Fruit fly (Drosophila melanogaster) whole organism, adult: ENCODE data around the gene danr.

ENCODE experiments used
- CG11617 ChIP-seq: fragments of 200-800 bp; sonication (Bioruptor generic); optimal IDR thresholded peaks from 2 replicates; lab custom pipeline; 2017; ENCODE audit warnings: mild to moderate bottlenecking, missing biosample characterization, missing genetic modification reagents, missing genetic modification characterization
- CG12768 ChIP-seq: fragments of 200-800 bp; sonication (Bioruptor generic); optimal IDR thresholded peaks from 2 replicates; lab custom pipeline; 2017; ENCODE audit warnings: missing biosample characterization, missing genetic modification characterization, mild to moderate bottlenecking, moderate library complexity, missing genetic modification reagents
- CG14711 ChIP-seq: fragments of 200-800 bp; sonication (Bioruptor generic); optimal IDR thresholded peaks from 2 replicates; lab custom pipeline; 2018; ENCODE audit warnings: missing biosample characterization, mild to moderate bottlenecking, missing genetic modification characterization, moderate library complexity
- CG1620 ChIP-seq: fragments of 200-800 bp; sonication (Bioruptor generic); optimal IDR thresholded peaks from 2 replicates; lab custom pipeline; 2016; ENCODE audit warnings: missing biosample characterization, missing genetic modification characterization
- CG33017 ChIP-seq: fragments of 200-800 bp; sonication (Bioruptor generic); optimal IDR thresholded peaks from 2 replicates; lab custom pipeline; 2018; ENCODE audit warnings: missing biosample characterization, mild to moderate bottlenecking, missing genetic modification characterization, moderate library complexity
- CG5204 ChIP-seq: fragments of 200-800 bp; sonication (Bioruptor generic); optimal IDR thresholded peaks from 2 replicates; lab custom pipeline; 2016; ENCODE audit warnings: missing biosample characterization, missing genetic modification characterization
- CG7045 ChIP-seq: fragments of 200-800 bp; sonication (Bioruptor generic); optimal IDR thresholded peaks from 2 replicates; lab custom pipeline; 2017; ENCODE audit warnings: missing biosample characterization, mild to moderate bottlenecking, missing genetic modification characterization
- CG7101 ChIP-seq: fragments of 200-800 bp; sonication (Bioruptor generic); optimal IDR thresholded peaks from 2 replicates; lab custom pipeline; 2018; ENCODE audit warnings: missing biosample characterization, mild to moderate bottlenecking, missing genetic modification characterization, moderate library complexity
- Clk ChIP-seq: fragments of 200-800 bp; sonication (Bioruptor generic); optimal IDR thresholded peaks from 2 replicates; lab custom pipeline; 2017; ENCODE audit warnings: missing biosample characterization, missing genetic modification characterization
- Crg-1 ChIP-seq: fragments of 200-800 bp; sonication (Bioruptor generic); optimal IDR thresholded peaks from 2 replicates; lab custom pipeline; 2016; ENCODE audit warnings: missing biosample characterization, missing genetic modification characterization
- Hr96 ChIP-seq: fragments of 200-800 bp; sonication (Bioruptor generic); optimal IDR thresholded peaks from 2 replicates; lab custom pipeline; 2016; ENCODE audit warnings: missing biosample characterization, missing genetic modification characterization
- Mnt ChIP-seq: fragments of 200-800 bp; sonication (Bioruptor generic); optimal IDR thresholded peaks from 2 replicates; lab custom pipeline; 2016; ENCODE audit warnings: missing biosample characterization, mild to moderate bottlenecking, missing genetic modification characterization
- bab1 ChIP-seq: fragments of 200-800 bp; sonication (Bioruptor generic); optimal IDR thresholded peaks from 3 replicates; lab custom pipeline; 2019; ENCODE audit warnings: missing biosample characterization, mild to moderate bottlenecking, missing genetic modification characterization, moderate library complexity
- cic ChIP-seq: fragments of 200-800 bp; sonication (Bioruptor generic); optimal IDR thresholded peaks from 2 replicates; lab custom pipeline; 2017; ENCODE audit warnings: missing biosample characterization, mild to moderate bottlenecking, missing genetic modification characterization, moderate library complexity
- cnc ChIP-seq, 2 experiments: fragments of >200 bp; optimal IDR thresholded peaks; 2 replicates each; lab custom pipeline; 2017
- kay ChIP-seq: fragments of 200-800 bp; sonication (Bioruptor generic); peaks from one replicate; lab custom pipeline; 2016; ENCODE audit warnings: missing biosample characterization, missing genetic modification characterization, borderline replicate concordance
- ovo ChIP-seq: fragments of 200-800 bp; sonication (Bioruptor generic); optimal IDR thresholded peaks from 2 replicates; lab custom pipeline; 2016; ENCODE audit warnings: missing biosample characterization, missing genetic modification characterization
- pad ChIP-seq: fragments of 200-800 bp; sonication (Bioruptor generic); optimal IDR thresholded peaks from 3 replicates; lab custom pipeline; 2017; ENCODE audit warnings: missing biosample characterization, missing genetic modification characterization, mild to moderate bottlenecking, moderate library complexity, missing genetic modification reagents
- tj ChIP-seq: fragments of 200-800 bp; sonication (Bioruptor generic); optimal IDR thresholded peaks from 3 replicates; lab custom pipeline; 2017; ENCODE audit warnings: missing biosample characterization, mild to moderate bottlenecking, missing genetic modification characterization, moderate library complexity
- toe ChIP-seq: fragments of 200-800 bp; sonication (Bioruptor generic); optimal IDR thresholded peaks from 2 replicates; lab custom pipeline; 2016; ENCODE audit warnings: missing biosample characterization, missing genetic modification characterization

Gene danr

dm6 chr3R:25137565-25138367 is at the start of gene danr:
Gene danr (plus strand): TSS chr3R:25138072.
- no peak for TF ChIP-seq cic
- no peak for TF ChIP-seq CG5204 (GFP tag; lab: Kevin White, UChicago)
- TF ChIP-seq Mnt (GFP tag; lab: Kevin White, UChicago) = peak; percentile 28
- no peak for TF ChIP-seq CG12768 (GFP tag; lab: Kevin White, UChicago)
- TF ChIP-seq ovo (GFP tag; lab: Kevin White, UChicago) = no peak
- no peak for TF ChIP-seq Hr96
- no peak for TF ChIP-seq kay (GFP tag; lab: Kevin White, UChicago)
- TF ChIP-seq CG11617 = no peak

dm6 chr3R:25094639-25095038 is 43.2 kb upstream of the danr start, which contains the start of gene fd96Cb:
Gene fd96Cb (plus strand): TSS chr3R:25095012.
- TF ChIP-seq ovo (GFP tag; lab: Kevin White, UChicago) = no peak
- no peak for TF ChIP-seq cnc (optimal IDR thresholded peaks at IDR 0.05; lab: Kevin White, UChicago)
- no peak for TF ChIP-seq tj
- TF ChIP-seq CG33017 = no peak
- no peak for TF ChIP-seq CG12768 (GFP tag; lab: Kevin White, UChicago)

dm6 chr3R:25097486-25097885 is 40.4 kb upstream of the danr start, which contains the start of the genes CG33095 and CG33096:
Gene CG33095 (plus strand): TSS chr3R:25097672.
Gene CG33096 (plus strand): TSS chr3R:25097672.
- TF ChIP-seq CG1620 (GFP tag; lab: Kevin White, UChicago) = peak; percentile 21
- no peak for TF ChIP-seq CG12768 (GFP tag; lab: Kevin White, UChicago)

dm6 chr3R:25102253-25102652 is 35.6 kb upstream of the danr start, which contains the start of gene CG45095:
Gene CG45095 (plus strand): TSS chr3R:25102553.
- no peak for TF ChIP-seq ovo (GFP tag; lab: Kevin White, UChicago)
- no peak for TF ChIP-seq cnc (optimal IDR thresholded peaks at IDR 0.05; lab: Kevin White, UChicago)
- no peak for TF ChIP-seq Clk
- TF ChIP-seq CG12768 (GFP tag; lab: Kevin White, UChicago) = no peak
- no peak for TF ChIP-seq bab1 (GFP tag; lab: Kevin White, UChicago)

- no peak for TF ChIP-seq Hr96
- TF ChIP-seq Mnt (GFP tag; lab: Kevin White, UChicago) = no peak
- TF ChIP-seq bab1 (GFP tag; lab: Kevin White, UChicago) = no peak
- TF ChIP-seq CG12768 (GFP tag; lab: Kevin White, UChicago) = no peak
- no peak for TF ChIP-seq cnc (optimal IDR thresholded peaks at IDR 0.05; lab: Kevin White, UChicago)
- no peak for TF ChIP-seq kay (GFP tag; lab: Kevin White, UChicago)
- no peak for TF ChIP-seq CG1620 (GFP tag; lab: Kevin White, UChicago)
- TF ChIP-seq Clk = no peak
- TF ChIP-seq CG7045 (GFP tag; lab: Kevin White, UChicago) = no peak
- no peak for TF ChIP-seq CG33017
- no peak for TF ChIP-seq tj
- no peak for TF ChIP-seq pad (GFP tag; lab: Kevin White, UChicago)
- no peak for TF ChIP-seq ovo (GFP tag; lab: Kevin White, UChicago)
- no peak for TF ChIP-seq CG14711 (tag; lab: Kevin White, UChicago)
- TF ChIP-seq toe (GFP tag; lab: Kevin White, UChicago) = no peak
- no peak for TF ChIP-seq CG7101 (tag; lab: Kevin White, UChicago)
- TF ChIP-seq CG11617 = no peak
- TF ChIP-seq CG5204 (GFP tag; lab: Kevin White, UChicago) = no peak
- TF ChIP-seq cic = no peak
Observed at dm6 chr3R:25108932-25109331, 28.9 kb upstream of the danr start, which contains the start of gene CG34027. Gene CG34027 (minus strand): TSS chr3R:25109032.

- no peak for TF ChIP-seq Mnt (GFP tag; lab: Kevin White, UChicago)
Observed at dm6 chr3R:25112466-25112939, 25.4 kb upstream of the danr start, which contains the start of gene Nepl16. Gene Nepl16 (minus strand): TSS chr3R:25112516.

dm6 chr3R:25122736-25123211 is 15.1 kb upstream of the danr start, which contains the start of the genes CG31510 and TTLL5:
Gene CG31510 (minus strand): TSS chr3R:25122920.
Gene TTLL5 (minus strand): TSS chr3R:25122920.
- TF ChIP-seq bab1 (GFP tag; lab: Kevin White, UChicago) (peak; percentile 37), Clk (no peak)

- TF ChIP-seq bab1 (GFP tag; lab: Kevin White, UChicago) (peak; percentile 14), CG7101 (tag; lab: Kevin White, UChicago) (peak; percentile 47), CG1620 (GFP tag; lab: Kevin White, UChicago) (peak; percentile 62), Hr96 (peak; percentile 48), Crg-1 (GFP tag; lab: Kevin White, UChicago) (peak; percentile 36), CG5204 (GFP tag; lab: Kevin White, UChicago) (peak; percentile 33), pad (GFP tag; lab: Kevin White, UChicago) (peak; percentile 32), CG12768 (GFP tag; lab: Kevin White, UChicago) (peak; percentile 31), CG7045 (GFP tag; lab: Kevin White, UChicago) (peak; percentile 61), Mnt (GFP tag; lab: Kevin White, UChicago) (peak; percentile 32), ovo (GFP tag; lab: Kevin White, UChicago) (peak; percentile 37), CG33017 (peak; percentile 4), tj (peak; percentile 7), CG11617 (peak; percentile 61)
Observed at dm6 chr3R:25123262-25123661, 14.6 kb upstream of the danr start, which contains the start of gene vig2. Gene vig2 (plus strand): TSS chr3R:25123373.
